Worm (Caenorhabditis elegans): ENCODE measurements around the gene nhr-34.

The nhr-34 gene

ce11 chrIV:9677226-9677992 lies 1.9 kb upstream of the nhr-34 start (continued):
- TF ChIP-seq hlh-4 (tag; optimal IDR thresholded peaks at IDR 0.05), result no peak
- TF ChIP-seq C16A3.4 (tag; optimal IDR thresholded peaks at IDR 0.05), result peak; percentile 17
- no peak for TF ChIP-seq sptf-1 (tag; optimal IDR thresholded peaks at IDR 0.05)
- no peak for TF ChIP-seq nhr-28 (tag; optimal IDR thresholded peaks at IDR 0.05)
- peak; percentile 23 for TF ChIP-seq elt-2 (tag; optimal IDR thresholded peaks at IDR 0.05)
- no peak for TF ChIP-seq ces-1 (GFP tag; optimal IDR thresholded peaks at IDR 0.05)
- peak; percentile 65 for TF ChIP-seq unc-86 (tag; optimal IDR thresholded peaks at IDR 0.05)
- TF ChIP-seq nhr-12 (tag; optimal IDR thresholded peaks at IDR 0.05), result no peak
- peak; percentile 95 for TF ChIP-seq lin-14 (GFP tag; optimal IDR thresholded peaks at IDR 0.05)
- no peak for TF ChIP-seq ceh-88 (GFP tag; IDR thresholded peaks at IDR 0.05)
- TF ChIP-seq C34B4.2 (tag; optimal IDR thresholded peaks at IDR 0.05), result no peak
- TF ChIP-seq isw-1 (GFP tag; IDR thresholded peaks at IDR 0.05), result peak; percentile 32; the same call in 1 of the 2 replicates
- TF ChIP-seq nhr-71 (tag; optimal IDR thresholded peaks at IDR 0.05), result peak; percentile 91
- peak; percentile 67 for TF ChIP-seq skn-1 (tag; optimal IDR thresholded peaks at IDR 0.05)
- TF ChIP-seq tlp-1 (tag; optimal IDR thresholded peaks at IDR 0.05), result no peak
- no peak for TF ChIP-seq mab-9 (GFP tag; IDR thresholded peaks at IDR 0.05)
- TF ChIP-seq nhr-20 (tag; optimal IDR thresholded peaks at IDR 0.05), result peak; percentile 96
- TF ChIP-seq unc-30 (tag; optimal IDR thresholded peaks at IDR 0.05), result no peak
- TF ChIP-seq mdl-1 (tag; optimal IDR thresholded peaks at IDR 0.05), result peak; percentile 94 to 95
- TF ChIP-seq ztf-11 (tag; optimal IDR thresholded peaks at IDR 0.05), result no peak
- peak; percentile 55 for TF ChIP-seq nhr-90 (tag; optimal IDR thresholded peaks at IDR 0.05; ENCODE audit: poor library complexity)
- TF ChIP-seq ets-5 (GFP tag; IDR thresholded peaks at IDR 0.05), result no peak
- peak; percentile 68 for TF ChIP-seq tbx-2 (tag; optimal IDR thresholded peaks at IDR 0.05)
- TF ChIP-seq lin-35 (GFP tag; optimal IDR thresholded peaks at IDR 0.05), result peak; percentile 55 to 71
- TF ChIP-seq hpl-2 (GFP tag; optimal IDR thresholded peaks at IDR 0.05), result no peak
- TF ChIP-seq ama-1 (optimal IDR thresholded peaks at IDR 0.05), result no peak
- TF ChIP-seq unc-98 (GFP tag; IDR thresholded peaks at IDR 0.05), result no peak
- no peak for TF ChIP-seq fkh-4 (tag; optimal IDR thresholded peaks at IDR 0.05; ENCODE audit: borderline replicate concordance)
- TF ChIP-seq aly-2 (tag; optimal IDR thresholded peaks at IDR 0.05), result no peak
- TF ChIP-seq rnt-1 (tag; optimal IDR thresholded peaks at IDR 0.05), result peak; percentile 81
- TF ChIP-seq lir-3 (tag; optimal IDR thresholded peaks at IDR 0.05; ENCODE audit: poor library complexity), result peak; percentile 43
- peak; percentile 28 for TF ChIP-seq lin-13 (GFP tag; optimal IDR thresholded peaks at IDR 0.05)
- TF ChIP-seq zag-1 (tag; optimal IDR thresholded peaks at IDR 0.05), result peak; percentile 37
- TF ChIP-seq vab-15 (tag; optimal IDR thresholded peaks at IDR 0.05), result no peak
- TF ChIP-seq mef-2 (tag; optimal IDR thresholded peaks at IDR 0.05), result no peak
- TF ChIP-seq alr-1 (tag; optimal IDR thresholded peaks at IDR 0.05; ENCODE audit: borderline replicate concordance), result no peak
- TF ChIP-seq aha-1 (tag; optimal IDR thresholded peaks at IDR 0.05), result no peak
- no peak for TF ChIP-seq unc-62 (GFP tag; optimal IDR thresholded peaks at IDR 0.05)
- no peak for TF ChIP-seq sup-37 (GFP tag; optimal IDR thresholded peaks at IDR 0.05)
- peak; percentile 77 for TF ChIP-seq fos-1 (tag; optimal IDR thresholded peaks at IDR 0.05)
- peak; percentile 30 for TF ChIP-seq sox-4 (tag; optimal IDR thresholded peaks at IDR 0.05)
- TF ChIP-seq efl-3 (GFP tag; optimal IDR thresholded peaks at IDR 0.05), result no peak
- peak; percentile 80 for TF ChIP-seq snu-23 (GFP tag; optimal IDR thresholded peaks at IDR 0.05)
- TF ChIP-seq pqm-1 (tag; optimal IDR thresholded peaks at IDR 0.05), result peak; percentile 30
- no peak for TF ChIP-seq Y116A8C.19 (tag; optimal IDR thresholded peaks at IDR 0.05; ENCODE audit: borderline replicate concordance)
- TF ChIP-seq ceh-8 (GFP tag; optimal IDR thresholded peaks at IDR 0.05), result no peak
- TF ChIP-seq C04F5.9 (tag; optimal IDR thresholded peaks at IDR 0.05), result no peak
- TF ChIP-seq nhr-47 (tag; optimal IDR thresholded peaks at IDR 0.05), result peak; percentile 77
- peak; percentile 62 for TF ChIP-seq xbp-1 (tag; optimal IDR thresholded peaks at IDR 0.05)
- peak; percentile 19 for TF ChIP-seq fkh-8 (tag; optimal IDR thresholded peaks at IDR 0.05)
- peak; percentile 82 for TF ChIP-seq mep-1 (tag; optimal IDR thresholded peaks at IDR 0.05)
- peak in 5 of 6 experiments; percentile 22 to 57 (median 40) for TF ChIP-seq elt-3 (tag; optimal IDR thresholded peaks at IDR 0.05)
